Comparison of ENCODE assay signal across 5 fruit fly cellular contexts in genomic region chr3L:17430957-17431585, dm6.
TF ChIP-seq lines count a peak whose summit lies in the region.

No protein-coding gene starts in this region.

- no peak for TF ChIP-seq CTCF in whole organism, embryonic (GFP tag; optimal IDR thresholded peaks at IDR 0.05; lab: Kevin White, UChicago)

TF ChIP-seq in whole organism, adult, 20 proteins besides CTCF, POLR2A, EP300 and RAD21 (continues in another document):
- TF ChIP-seq CG7101 (tag; optimal IDR thresholded peaks at IDR 0.05; lab: Kevin White, UChicago) (peak; percentile 51), pad (GFP tag; optimal IDR thresholded peaks at IDR 0.05; lab: Kevin White, UChicago) (peak; percentile 22), CG12768 (GFP tag; optimal IDR thresholded peaks at IDR 0.05; lab: Kevin White, UChicago) (peak; percentile 9), bab1 (GFP tag; optimal IDR thresholded peaks at IDR 0.05; lab: Kevin White, UChicago) (no peak), cic (GFP tag; optimal IDR thresholded peaks at IDR 0.05; lab: Kevin White, UChicago) (peak; percentile 84), Mnt (GFP tag; optimal IDR thresholded peaks at IDR 0.05; lab: Kevin White, UChicago) (peak; percentile 66), CG5204 (GFP tag; optimal IDR thresholded peaks at IDR 0.05; lab: Kevin White, UChicago) (no peak), Clk (GFP tag; optimal IDR thresholded peaks at IDR 0.05; lab: Kevin White, UChicago) (peak; percentile 15), CG1620 (GFP tag; optimal IDR thresholded peaks at IDR 0.05; lab: Kevin White, UChicago) (no peak), ovo (GFP tag; optimal IDR thresholded peaks at IDR 0.05; lab: Kevin White, UChicago) (no peak), cnc (optimal IDR thresholded peaks at IDR 0.05; lab: Kevin White, UChicago) (peak in 1 of 2 experiments; percentile 26), kay (GFP tag; lab: Kevin White, UChicago; ENCODE audit: borderline replicate concordance) (no peak), Crg-1 (GFP tag; optimal IDR thresholded peaks at IDR 0.05; lab: Kevin White, UChicago) (no peak), CG33017 (tag; optimal IDR thresholded peaks at IDR 0.05; lab: Kevin White, UChicago) (peak; percentile 52), CG7045 (GFP tag; optimal IDR thresholded peaks at IDR 0.05; lab: Kevin White, UChicago) (peak; percentile 40), CG11617 (GFP tag; optimal IDR thresholded peaks at IDR 0.05; lab: Kevin White, UChicago) (peak; percentile 17), tj (GFP tag; optimal IDR thresholded peaks at IDR 0.05; lab: Kevin White, UChicago) (peak; percentile 13), toe (GFP tag; optimal IDR thresholded peaks at IDR 0.05; lab: Kevin White, UChicago) (no peak)

TF ChIP-seq in whole organism, embryonic, 481 proteins besides CTCF, POLR2A, EP300 and RAD21 (continues in another document):
- TF ChIP-seq Vsx1 (GFP tag; optimal IDR thresholded peaks at IDR 0.05; lab: Kevin White, UChicago) (peak; percentile 7), CG1647 (GFP tag; optimal IDR thresholded peaks at IDR 0.05; lab: Kevin White, UChicago) (no peak), caup (GFP tag; optimal IDR thresholded peaks at IDR 0.05; lab: Kevin White, UChicago; ENCODE audit: severe bottlenecking) (peak; percentile 5), CG18476 (GFP tag; optimal IDR thresholded peaks at IDR 0.05; lab: Kevin White, UChicago) (no peak), HHEX (GFP tag; optimal IDR thresholded peaks at IDR 0.05; lab: Kevin White, UChicago) (no peak), sd (tag; optimal IDR thresholded peaks at IDR 0.05; lab: Kevin White, UChicago) (no peak), tgo (GFP tag; IDR thresholded peaks at IDR 0.05; lab: Robert Waterston, UW) (no peak; the same call in 2 of the 3 replicates), wor (GFP tag; IDR thresholded peaks at IDR 0.05; lab: Robert Waterston, UW) (no peak), CG17385 (GFP tag; optimal IDR thresholded peaks at IDR 0.05; lab: Kevin White, UChicago) (peak; percentile 1), CG13424 (tag; optimal IDR thresholded peaks at IDR 0.05; lab: Kevin White, UChicago) (no peak), phol (tag; optimal IDR thresholded peaks at IDR 0.05; lab: Kevin White, UChicago) (peak; percentile 5), Bgb (GFP tag; IDR thresholded peaks at IDR 0.05; lab: Robert Waterston, UW; ENCODE audit: partially characterized antibody) (no peak), CG11504 (tag; optimal IDR thresholded peaks at IDR 0.05; lab: Kevin White, UChicago) (peak; percentile 15), Neu2 (GFP tag; optimal IDR thresholded peaks at IDR 0.05; lab: Kevin White, UChicago; ENCODE audit: borderline replicate concordance) (no peak), gem (tag; optimal IDR thresholded peaks at IDR 0.05; lab: Kevin White, UChicago) (peak; percentile 34), Gsc (GFP tag; IDR thresholded peaks at IDR 0.05; lab: Robert Waterston, UW) (no peak), CG11560 (tag; IDR thresholded peaks at IDR 0.05; lab: Robert Waterston, UW) (no peak), Sox102F (GFP tag; optimal IDR thresholded peaks at IDR 0.05; lab: Kevin White, UChicago) (no peak), CG13296 (GFP tag; optimal IDR thresholded peaks at IDR 0.05; lab: Kevin White, UChicago) (peak; percentile 11)

TF ChIP-seq in whole organism, prepupa, 60 proteins besides CTCF, POLR2A, EP300 and RAD21 (continues in another document):
- TF ChIP-seq CG6808 (GFP tag; optimal IDR thresholded peaks at IDR 0.05; lab: Kevin White, UChicago), result no peak
- TF ChIP-seq CG15336 (GFP tag; IDR thresholded peaks at IDR 0.05; lab: Robert Waterston, UW), result peak; percentile 27; the same call in 1 of the 2 replicates
- TF ChIP-seq CG3919 (GFP tag; optimal IDR thresholded peaks at IDR 0.05; lab: Kevin White, UChicago), result peak; percentile 19
- no peak for TF ChIP-seq CG6276 (GFP tag; optimal IDR thresholded peaks at IDR 0.05; lab: Kevin White, UChicago)
- TF ChIP-seq CG6163 (GFP tag; IDR thresholded peaks at IDR 0.05; lab: Robert Waterston, UW), result 0 out of 3 replicates have a peak, but pooled peaks have one; percentile 6
- peak; percentile 26 for TF ChIP-seq CG10631 (GFP tag; optimal IDR thresholded peaks at IDR 0.05; lab: Kevin White, UChicago)
- TF ChIP-seq Eip93F (GFP tag; optimal IDR thresholded peaks at IDR 0.05; lab: Kevin White, UChicago), result peak; percentile 34
- no peak for TF ChIP-seq CG6792 (GFP tag; optimal IDR thresholded peaks at IDR 0.05; lab: Kevin White, UChicago)
- peak; percentile 29 for TF ChIP-seq Met (GFP tag; optimal IDR thresholded peaks at IDR 0.05; lab: Kevin White, UChicago)
- TF ChIP-seq achi (GFP tag; optimal IDR thresholded peaks at IDR 0.05; lab: Kevin White, UChicago), result no peak
- TF ChIP-seq CG9139 (GFP tag; optimal IDR thresholded peaks at IDR 0.05; lab: Kevin White, UChicago), result no peak
- peak; percentile 31 for TF ChIP-seq OdsH (GFP tag; optimal IDR thresholded peaks at IDR 0.05; lab: Kevin White, UChicago)
- TF ChIP-seq acj6 (GFP tag; optimal IDR thresholded peaks at IDR 0.05; lab: Kevin White, UChicago), result peak; percentile 38
- TF ChIP-seq spab (GFP tag; optimal IDR thresholded peaks at IDR 0.05; lab: Kevin White, UChicago), result no peak
- TF ChIP-seq lz (GFP tag; optimal IDR thresholded peaks at IDR 0.05; lab: Kevin White, UChicago), result peak; percentile 11
- peak; percentile 33 for TF ChIP-seq topi (GFP tag; optimal IDR thresholded peaks at IDR 0.05; lab: Kevin White, UChicago)
- TF ChIP-seq Eip78C (GFP tag; lab: Kevin White, UChicago), result peak; percentile 85
- TF ChIP-seq CG32006 (GFP tag; optimal IDR thresholded peaks at IDR 0.05; lab: Kevin White, UChicago), result peak; percentile 50
- peak; percentile 12 for TF ChIP-seq Hr39 (GFP tag; optimal IDR thresholded peaks at IDR 0.05; lab: Kevin White, UChicago)

TF ChIP-seq in whole organism, pupa, 21 proteins besides CTCF, POLR2A, EP300 and RAD21:
- TF ChIP-seq CG12605 (GFP tag; IDR thresholded peaks at IDR 0.05; lab: Robert Waterston, UW) (peak; percentile 15; the same call in 1 of the 2 replicates), Pif1A (GFP tag; optimal IDR thresholded peaks at IDR 0.05; lab: Kevin White, UChicago) (peak; percentile 32), CG14655 (GFP tag; optimal IDR thresholded peaks at IDR 0.05; lab: Kevin White, UChicago) (peak; percentile 30), rn (GFP tag; IDR thresholded peaks at IDR 0.05; lab: Robert Waterston, UW) (no peak), CG10348 (GFP tag; IDR thresholded peaks at IDR 0.05; lab: Robert Waterston, UW) (no peak), CG8301 (tag; optimal IDR thresholded peaks at IDR 0.05; lab: Kevin White, UChicago) (peak; percentile 18), fd96Ca (GFP tag; IDR thresholded peaks at IDR 0.05; lab: Robert Waterston, UW) (no peak), Pif1B (GFP tag; optimal IDR thresholded peaks at IDR 0.05; lab: Kevin White, UChicago) (no peak), CG13204 (GFP tag; optimal IDR thresholded peaks at IDR 0.05; lab: Kevin White, UChicago) (no peak), CG8159 (tag; optimal IDR thresholded peaks at IDR 0.05; lab: Kevin White, UChicago) (peak; percentile 33), gl (tag; optimal IDR thresholded peaks at IDR 0.05; lab: Kevin White, UChicago) (no peak)

TF ChIP-seq in whole organism, wandering third instar larva, 38 proteins besides CTCF, POLR2A, EP300 and RAD21:
- TF ChIP-seq Sp1 (GFP tag; optimal IDR thresholded peaks at IDR 0.05; lab: Kevin White, UChicago) (no peak), foxo (GFP tag; optimal IDR thresholded peaks at IDR 0.05; lab: Kevin White, UChicago) (peak in 1 of 2 experiments; percentile 33), ey (GFP tag; optimal IDR thresholded peaks at IDR 0.05; lab: Kevin White, UChicago) (peak; percentile 22), woc (GFP tag; optimal IDR thresholded peaks at IDR 0.05; lab: Kevin White, UChicago) (peak; percentile 20), h (GFP tag; optimal IDR thresholded peaks at IDR 0.05; lab: Kevin White, UChicago) (peak; percentile 5), rgr (GFP tag; optimal IDR thresholded peaks at IDR 0.05; lab: Kevin White, UChicago) (no peak), fru (GFP tag; optimal IDR thresholded peaks at IDR 0.05; lab: Kevin White, UChicago) (peak; percentile 47), psq (GFP tag; optimal IDR thresholded peaks at IDR 0.05; lab: Kevin White, UChicago) (no peak), CG32264 (GFP tag; optimal IDR thresholded peaks at IDR 0.05; lab: Kevin White, UChicago) (peak; percentile 21), br (GFP tag; optimal IDR thresholded peaks at IDR 0.05; lab: Kevin White, UChicago) (peak; percentile 14)
